Fruit fly (Drosophila melanogaster): Measurements from ENCODE around the gene CG13786.

CG13786 gene

DNA sequence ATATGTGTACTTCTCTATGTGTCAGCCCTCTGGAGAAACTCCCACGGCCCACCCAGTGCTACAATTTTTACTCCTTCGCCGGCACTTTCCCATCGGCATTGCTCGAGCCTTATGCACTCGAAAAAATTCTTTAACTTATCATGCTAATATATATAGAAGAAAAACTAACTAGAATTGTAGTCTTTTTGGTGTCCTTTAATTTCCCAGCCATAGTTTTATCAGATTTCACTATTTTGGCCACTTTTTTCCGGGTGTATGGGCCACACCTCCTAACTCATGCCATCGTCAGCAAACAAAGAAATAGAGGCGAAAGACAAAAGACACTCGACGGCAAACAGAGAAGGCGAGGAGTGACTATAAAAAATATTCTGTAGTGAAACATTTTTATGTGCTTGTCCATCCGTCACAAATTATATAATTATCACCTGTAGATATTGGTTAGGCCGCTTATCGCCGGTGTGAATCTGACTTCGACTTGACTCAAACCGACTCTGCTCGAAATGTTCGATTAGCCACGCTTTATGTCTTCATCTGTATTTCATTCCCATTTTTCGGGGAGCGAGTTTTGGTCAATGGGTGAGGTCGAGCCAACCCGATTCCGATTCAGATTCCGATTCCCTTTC, 46.1 kb upstream of the CG13786 start (continued):
- TF ChIP-seq h (optimal IDR thresholded peaks at IDR 0.05) = no peak
- TF ChIP-seq CG17568 (GFP tag; optimal IDR thresholded peaks at IDR 0.05) = no peak
- TF ChIP-seq Neu2 (GFP tag; optimal IDR thresholded peaks at IDR 0.05; ENCODE audit: borderline replicate concordance) = no peak
- peak in 1 of 2 experiments; percentile 6 for TF ChIP-seq chif (GFP tag; optimal IDR thresholded peaks at IDR 0.05)
- no peak for TF ChIP-seq nerfin-2 (GFP tag; IDR thresholded peaks at IDR 0.05; ENCODE audit: partially characterized antibody)
- TF ChIP-seq CG32772 (GFP tag; IDR thresholded peaks at IDR 0.05) = no peak
- TF ChIP-seq CG4617 (GFP tag; optimal IDR thresholded peaks at IDR 0.05; ENCODE audit: borderline replicate concordance) = no peak
- no peak for TF ChIP-seq dysf (GFP tag; IDR thresholded peaks at IDR 0.05)
- TF ChIP-seq ranshi (GFP tag; IDR thresholded peaks at IDR 0.05) = peak; percentile 20; the same call in 1 of the 2 replicates
- TF ChIP-seq Jarid2 (GFP tag; optimal IDR thresholded peaks at IDR 0.05) = no peak
- no peak for TF ChIP-seq Doc3 (GFP tag; IDR thresholded peaks at IDR 0.05; ENCODE audit: partially characterized antibody)
- no peak for TF ChIP-seq CG2116 (GFP tag; optimal IDR thresholded peaks at IDR 0.05)

DNA sequence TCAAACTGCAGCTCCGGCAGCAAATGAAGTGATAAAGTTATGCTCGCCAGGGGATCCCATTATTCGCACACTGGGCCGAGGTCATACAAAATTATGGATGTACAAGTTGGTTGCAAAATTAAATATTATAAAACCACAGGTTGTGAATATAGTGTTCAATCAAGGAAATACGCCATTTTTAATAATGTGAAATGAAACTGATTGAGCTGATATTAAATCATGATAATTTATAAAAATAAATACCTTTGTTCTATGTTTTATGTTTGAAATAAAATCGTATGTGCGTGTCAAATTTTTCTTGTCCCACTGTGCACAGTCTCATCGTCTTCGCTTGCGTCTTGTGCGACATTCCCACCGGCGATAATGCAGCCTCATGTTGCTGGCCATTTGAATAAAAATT, 43.1 kb upstream of the CG13786 start:
- TF ChIP-seq CG1602 (GFP tag; optimal IDR thresholded peaks at IDR 0.05) = peak; percentile 65
- peak in 1 of 2 experiments; percentile 3 for TF ChIP-seq tll (GFP tag; optimal IDR thresholded peaks at IDR 0.05)
- TF ChIP-seq CG13424 (tag; optimal IDR thresholded peaks at IDR 0.05) = peak; percentile 83
- TF ChIP-seq lmd (GFP tag; IDR thresholded peaks at IDR 0.05) = peak; percentile 72
- TF ChIP-seq HHEX (GFP tag; optimal IDR thresholded peaks at IDR 0.05) = peak; percentile 41
- peak; percentile 11 for TF ChIP-seq slp2 (GFP tag; optimal IDR thresholded peaks at IDR 0.05)
- TF ChIP-seq vnd (GFP tag; IDR thresholded peaks at IDR 0.05; ENCODE audit: partially characterized antibody) = no peak
- no peak for TF ChIP-seq CG12744 (GFP tag; optimal IDR thresholded peaks at IDR 0.05)
- no peak for TF ChIP-seq Gug (GFP tag; IDR thresholded peaks at IDR 0.05)
- 0 out of 3 replicates have a peak, but pooled peaks have one; percentile 34 for TF ChIP-seq z (GFP tag; IDR thresholded peaks at IDR 0.05)
- peak; percentile 29 for TF ChIP-seq btn (GFP tag; optimal IDR thresholded peaks at IDR 0.05)
- no peak for TF ChIP-seq CG2120 (GFP tag; optimal IDR thresholded peaks at IDR 0.05)
- no peak for TF ChIP-seq CG2129 (GFP tag; IDR thresholded peaks at IDR 0.05; ENCODE audit: partially characterized antibody)
- peak; percentile 71 for TF ChIP-seq tap (tag; optimal IDR thresholded peaks at IDR 0.05)
- peak; percentile 65 for TF ChIP-seq dimm (GFP tag; IDR thresholded peaks at IDR 0.05)
- peak; percentile 92 for TF ChIP-seq dmrt11E (tag; optimal IDR thresholded peaks at IDR 0.05)
- peak; percentile 73 for TF ChIP-seq CG17359 (tag; optimal IDR thresholded peaks at IDR 0.05)
- TF ChIP-seq Ptx1 (GFP tag; IDR thresholded peaks at IDR 0.05) = peak; percentile 78
- no peak for TF ChIP-seq CkIIα-i1 (GFP tag; IDR thresholded peaks at IDR 0.05)
- TF ChIP-seq CG8290 (GFP tag; optimal IDR thresholded peaks at IDR 0.05) = peak; percentile 70
- TF ChIP-seq CG8290 (tag; optimal IDR thresholded peaks at IDR 0.05) = peak in 1 of 2 experiments; percentile 61
- TF ChIP-seq lbe (GFP tag; optimal IDR thresholded peaks at IDR 0.05) = no peak
- TF ChIP-seq CG1529 (GFP tag; optimal IDR thresholded peaks at IDR 0.05) = peak; percentile 85
- peak; percentile 55 for TF ChIP-seq CG7271 (tag; optimal IDR thresholded peaks at IDR 0.05)
- peak; percentile 90 for TF ChIP-seq CG11504 (tag; optimal IDR thresholded peaks at IDR 0.05)
- peak; percentile 92 for TF ChIP-seq gsb-n (tag; optimal IDR thresholded peaks at IDR 0.05)
- TF ChIP-seq rib (GFP tag; IDR thresholded peaks at IDR 0.05) = no peak
- TF ChIP-seq bowl (GFP tag; IDR thresholded peaks at IDR 0.05) = no peak
- TF ChIP-seq danr (GFP tag; IDR thresholded peaks at IDR 0.05) = peak; percentile 41
- TF ChIP-seq bab2 (GFP tag; optimal IDR thresholded peaks at IDR 0.05) = peak; percentile 30
- peak; percentile 28 for TF ChIP-seq CG12155 (GFP tag; optimal IDR thresholded peaks at IDR 0.05)
- peak; percentile 7 for TF ChIP-seq Hmr (GFP tag; optimal IDR thresholded peaks at IDR 0.05)
- peak; percentile 59; the same call in 2 of the 3 replicates for TF ChIP-seq tgo (GFP tag; IDR thresholded peaks at IDR 0.05)
- peak; percentile 82 for TF ChIP-seq CoRest (tag; optimal IDR thresholded peaks at IDR 0.05)
- TF ChIP-seq CG17829 (tag; optimal IDR thresholded peaks at IDR 0.05) = peak; percentile 87
- TF ChIP-seq lola (GFP tag; optimal IDR thresholded peaks at IDR 0.05) = peak in 1 of 3 experiments; percentile 93
- TF ChIP-seq ATbp (GFP tag; optimal IDR thresholded peaks at IDR 0.05) = peak; percentile 82
